Fruit fly (Drosophila melanogaster) whole organism, embryonic: Measurements from ENCODE around the gene Prx2.

Source experiments
- Bteb2 ChIP-seq: fragments of 200-800 bp; sonication (Bioruptor generic); optimal IDR thresholded peaks from 2 replicates; lab custom pipeline; 2016; ENCODE audit warnings: missing biosample characterization, missing genetic modification characterization
- CG10267 ChIP-seq: fragments of 200-800 bp; sonication (Bioruptor generic); optimal IDR thresholded peaks from 2 replicates; lab custom pipeline; 2018; ENCODE audit warnings: missing biosample characterization, mild to moderate bottlenecking, missing genetic modification characterization, moderate library complexity
- CG11085 ChIP-seq: fragments of 200-800 bp; sonication (Bioruptor generic); IDR thresholded peaks from 2 replicates; pipeline ENCODE4 v1.3.6; 2022; ENCODE audit warnings: missing biosample characterization, missing genetic modification characterization
- CG12236 ChIP-seq: fragments of 200-800 bp; sonication (Bioruptor generic); optimal IDR thresholded peaks from 2 replicates; lab custom pipeline; 2016; ENCODE audit warnings: missing biosample characterization, missing genetic modification characterization
- CG12659 ChIP-seq: fragments of 200-800 bp; sonication (Bioruptor generic); optimal IDR thresholded peaks from 3 replicates; lab custom pipeline; 2017; ENCODE audit warnings: mild to moderate bottlenecking, missing biosample characterization, missing genetic modification reagents, missing genetic modification characterization
- CG12769 ChIP-seq: fragments of 200-800 bp; sonication (Bioruptor generic); optimal IDR thresholded peaks from 2 replicates; lab custom pipeline; 2019; ENCODE audit warnings: missing biosample characterization, mild to moderate bottlenecking, missing genetic modification characterization, moderate library complexity
- CG14710 ChIP-seq: fragments of 200-800 bp; sonication (Bioruptor generic); optimal IDR thresholded peaks from 3 replicates; lab custom pipeline; 2019; ENCODE audit warnings: missing biosample characterization, mild to moderate bottlenecking, missing genetic modification characterization, moderate library complexity
- CG14965 ChIP-seq: fragments of 200-800 bp; sonication (Bioruptor generic); optimal IDR thresholded peaks from 2 replicates; lab custom pipeline; 2016; ENCODE audit warnings: missing biosample characterization, missing genetic modification characterization, borderline replicate concordance
- CG15514 ChIP-seq: fragments of 200-800 bp; sonication (Bioruptor generic); optimal IDR thresholded peaks from 3 replicates; lab custom pipeline; 2017; ENCODE audit warnings: missing biosample characterization, missing genetic modification characterization, mild to moderate bottlenecking, moderate library complexity, missing genetic modification reagents
- CG18011 ChIP-seq: fragments of 200-800 bp; sonication (Bioruptor generic); optimal IDR thresholded peaks from 2 replicates; lab custom pipeline; 2017; ENCODE audit warnings: missing biosample characterization, missing genetic modification characterization, mild to moderate bottlenecking, moderate library complexity, missing genotype
- CG2202 ChIP-seq: fragments of 200-800 bp; sonication (Bioruptor generic); optimal IDR thresholded peaks from 2 replicates; lab custom pipeline; 2018; ENCODE audit warnings: missing biosample characterization, mild to moderate bottlenecking, missing genetic modification characterization
- CG3065 ChIP-seq: fragments of 200-800 bp; sonication (Bioruptor generic); optimal IDR thresholded peaks from 2 replicates; lab custom pipeline; 2016; ENCODE audit warnings: missing biosample characterization, missing genetic modification characterization
- CG31224 ChIP-seq: fragments of 200-800 bp; sonication (Bioruptor generic); IDR thresholded peaks from 2 replicates; pipeline ENCODE4 v1.3.6; 2022; ENCODE audit warnings: missing biosample characterization, missing genetic modification characterization
- CG32772 ChIP-seq: fragments of 200-800 bp; sonication (Bioruptor generic); IDR thresholded peaks from 2 replicates; pipeline ENCODE4 v1.3.6; 2022; ENCODE audit warnings: missing biosample characterization, missing genetic modification characterization
- CG3281 ChIP-seq: fragments of 200-800 bp; sonication (Bioruptor generic); optimal IDR thresholded peaks from 3 replicates; lab custom pipeline; 2017; ENCODE audit warnings: missing biosample characterization, mild to moderate bottlenecking, missing genetic modification characterization
- CG34376 ChIP-seq: fragments of 200-800 bp; sonication (Bioruptor generic); optimal IDR thresholded peaks from 2 replicates; lab custom pipeline; 2018; ENCODE audit warnings: missing biosample characterization, mild to moderate bottlenecking, missing genetic modification characterization
- CG3726 ChIP-seq: fragments of 200-800 bp; sonication (Bioruptor generic); IDR thresholded peaks from 3 replicates; pipeline ENCODE4, ENCODE4 v1.3.6; 2022; ENCODE audit warnings: missing biosample characterization, missing genetic modification characterization
- CG4707 ChIP-seq: fragments of 200-800 bp; sonication (Bioruptor generic); optimal IDR thresholded peaks from 2 replicates; lab custom pipeline; 2018; ENCODE audit warnings: missing biosample characterization, mild to moderate bottlenecking, missing genetic modification characterization, moderate library complexity
- CG4820 ChIP-seq: fragments of 200-800 bp; sonication (Bioruptor generic); optimal IDR thresholded peaks from 3 replicates; lab custom pipeline; 2016; ENCODE audit warnings: missing biosample characterization, missing genetic modification characterization
- CG8944 ChIP-seq: fragments of 200-800 bp; sonication (Bioruptor generic); optimal IDR thresholded peaks from 3 replicates; lab custom pipeline; 2016; ENCODE audit warnings: missing biosample characterization, missing genetic modification characterization
- CHES-1-like ChIP-seq: fragments of 200-800 bp; sonication (Bioruptor generic); optimal IDR thresholded peaks from 2 replicates; lab custom pipeline; 2016; ENCODE audit warnings: missing biosample characterization, missing genetic modification characterization
- CrebB ChIP-seq: fragments of 200-800 bp; sonication (Bioruptor generic); optimal IDR thresholded peaks from 3 replicates; lab custom pipeline; 2018; ENCODE audit warnings: missing biosample characterization, mild to moderate bottlenecking, missing genetic modification characterization
- D19A ChIP-seq: fragments of 200-800 bp; optimal IDR thresholded peaks from 3 replicates; lab custom pipeline; 2019; ENCODE audit warnings: missing biosample characterization, mild to moderate bottlenecking, missing genetic modification characterization, moderate library complexity
- Ets65A ChIP-seq: fragments of 200-800 bp; sonication (Bioruptor generic); peaks from one replicate; lab custom pipeline; 2016; ENCODE audit warnings: missing biosample characterization, missing genetic modification characterization
- Fer3 ChIP-seq: fragments of 200-800 bp; sonication (Bioruptor generic); optimal IDR thresholded peaks from 2 replicates; lab custom pipeline; 2018; ENCODE audit warnings: missing biosample characterization, mild to moderate bottlenecking, missing genetic modification characterization, moderate library complexity
- HLH3B ChIP-seq: fragments of 200-800 bp; sonication (Bioruptor generic); IDR thresholded peaks from 2 replicates; pipeline ENCODE4 v1.3.6; 2022; ENCODE audit warnings: missing biosample characterization, missing genetic modification characterization
- Hr3 ChIP-seq: fragments of 200-800 bp; sonication (Bioruptor generic); optimal IDR thresholded peaks from 3 replicates; lab custom pipeline; 2016; ENCODE audit warnings: missing biosample characterization, missing genetic modification characterization
- Poxn ChIP-seq: fragments of 200-800 bp; sonication (Bioruptor generic); IDR thresholded peaks from 2 replicates; pipeline ENCODE4 v1.3.6; 2022; ENCODE audit warnings: missing biosample characterization, missing genetic modification characterization
- ara ChIP-seq: fragments of 200-800 bp; sonication (Bioruptor generic); IDR thresholded peaks from 2 replicates; pipeline ENCODE4 v1.3.6; 2022; ENCODE audit warnings: missing biosample characterization, missing genetic modification characterization
- bbx ChIP-seq: fragments of 200-800 bp; sonication (Bioruptor generic); IDR thresholded peaks from 2 replicates; pipeline ENCODE4 v1.3.6; 2022; ENCODE audit warnings: missing biosample characterization, missing genetic modification characterization; ENCODE audit not compliant: partially characterized antibody
- caup ChIP-seq: fragments of 200-800 bp; sonication (Bioruptor generic); optimal IDR thresholded peaks from 3 replicates; lab custom pipeline; 2017; ENCODE audit warnings: missing biosample characterization, mild to moderate bottlenecking, missing genetic modification characterization, moderate library complexity; ENCODE audit not compliant: severe bottlenecking
- crc ChIP-seq: fragments of 200-800 bp; sonication (Bioruptor generic); optimal IDR thresholded peaks from 2 replicates; lab custom pipeline; 2016; ENCODE audit warnings: missing biosample characterization, missing genetic modification characterization
- cwo ChIP-seq: fragments of 200-800 bp; sonication (Bioruptor generic); optimal IDR thresholded peaks from 3 replicates; lab custom pipeline; 2017; ENCODE audit warnings: missing biosample characterization, missing genetic modification characterization, mild to moderate bottlenecking, moderate library complexity, missing genetic modification reagents
- dm ChIP-seq: fragments of 200-800 bp; sonication (Bioruptor generic); optimal IDR thresholded peaks from 3 replicates; lab custom pipeline; 2016; ENCODE audit warnings: missing biosample characterization, missing genetic modification characterization
- eyg ChIP-seq: fragments of 200-800 bp; sonication (Bioruptor generic); optimal IDR thresholded peaks from 3 replicates; lab custom pipeline; 2016; ENCODE audit warnings: missing biosample characterization, missing genetic modification characterization
- fd3F ChIP-seq: fragments of 200-800 bp; sonication (Bioruptor generic); optimal IDR thresholded peaks from 2 replicates; lab custom pipeline; 2018; ENCODE audit warnings: missing biosample characterization, mild to moderate bottlenecking, missing genetic modification characterization, moderate library complexity
- hbn ChIP-seq: fragments of 200-800 bp; sonication (Bioruptor generic); IDR thresholded peaks from 2 replicates; pipeline ENCODE4 v1.3.6; 2022; ENCODE audit warnings: missing biosample characterization, missing genetic modification characterization; ENCODE audit not compliant: partially characterized antibody
- inv ChIP-seq: fragments of 200-800 bp; sonication (Bioruptor generic); IDR thresholded peaks from 2 replicates; pipeline ENCODE4 v1.3.6; 2022; ENCODE audit warnings: missing biosample characterization, missing genetic modification characterization; ENCODE audit not compliant: partially characterized antibody
- kah ChIP-seq: fragments of 200-800 bp; sonication (Bioruptor generic); optimal IDR thresholded peaks from 2 replicates; lab custom pipeline; 2018; ENCODE audit warnings: missing biosample characterization, mild to moderate bottlenecking, missing genetic modification characterization
- lov ChIP-seq, 2 experiments: fragments of 200-800 bp in 1 of 2; fragments of >200 bp in 1 of 2; sonication (Bioruptor generic) in 1 of 2; IDR thresholded peaks in 1 of 2; optimal IDR thresholded peaks in 1 of 2; 2 replicates in 1 of 2; 3 replicates in 1 of 2; pipeline versions ENCODE4 v1.3.6 to Lab custom; 2017 to 2022; ENCODE audit warnings: missing biosample characterization in 1 of 2, missing genetic modification characterization in 1 of 2
- maf-S ChIP-seq: fragments of 200-800 bp; sonication (Bioruptor generic); optimal IDR thresholded peaks from 2 replicates; lab custom pipeline; 2016; ENCODE audit warnings: missing biosample characterization, missing genetic modification characterization
- mirr ChIP-seq: fragments of 200-800 bp; sonication (Bioruptor generic); optimal IDR thresholded peaks from 3 replicates; lab custom pipeline; 2018; ENCODE audit warnings: missing biosample characterization, mild to moderate bottlenecking, missing genetic modification characterization
- mld ChIP-seq: fragments of 200-800 bp; sonication (Bioruptor generic); IDR thresholded peaks from 3 replicates; pipeline ENCODE4 v1.3.6; 2022; ENCODE audit warnings: missing biosample characterization, missing genetic modification characterization; ENCODE audit not compliant: partially characterized antibody
- odd ChIP-seq: fragments of 200-800 bp; sonication (Bioruptor generic); optimal IDR thresholded peaks from 2 replicates; lab custom pipeline; 2017; ENCODE audit warnings: missing biosample characterization, mild to moderate bottlenecking, missing genetic modification characterization
- peb ChIP-seq: fragments of 200-800 bp; sonication (Bioruptor generic); IDR thresholded peaks from 2 replicates; pipeline ENCODE4 v1.3.6; 2022; ENCODE audit warnings: missing biosample characterization, missing genetic modification characterization
- pho ChIP-seq: fragments of 200-800 bp; sonication (Bioruptor generic); optimal IDR thresholded peaks from 2 replicates; lab custom pipeline; 2016; ENCODE audit warnings: missing biosample characterization, missing genetic modification characterization
- pnt ChIP-seq: fragments of 200-800 bp; sonication (Bioruptor generic); optimal IDR thresholded peaks from 3 replicates; lab custom pipeline; 2016; ENCODE audit warnings: missing biosample characterization, missing genetic modification characterization
- ro ChIP-seq: fragments of 200-800 bp; sonication (Bioruptor generic); IDR thresholded peaks from 2 replicates; pipeline ENCODE4 v1.3.6; 2022; ENCODE audit warnings: missing biosample characterization, missing genetic modification characterization
- seq ChIP-seq: fragments of 200-800 bp; sonication (Bioruptor generic); IDR thresholded peaks from 2 replicates; pipeline ENCODE4 v1.3.6; 2022; ENCODE audit warnings: missing biosample characterization, missing genetic modification characterization
- slp2 ChIP-seq: fragments of 200-800 bp; sonication (Bioruptor generic); optimal IDR thresholded peaks from 2 replicates; lab custom pipeline; 2016; ENCODE audit warnings: missing biosample characterization, missing genetic modification characterization
- toy ChIP-seq: fragments of 200-800 bp; sonication (Bioruptor generic); IDR thresholded peaks from 2 replicates; pipeline ENCODE4 v1.3.6; 2022; ENCODE audit warnings: missing biosample characterization, missing genetic modification characterization

The Prx2 gene

dm6 chrX:13368149-13368548 is 38.5 kb downstream of the Prx2 start, which contains the start of gene dmrt11E (continued):
- TF ChIP-seq CHES-1-like (GFP tag; lab: Kevin White, UChicago) (no peak), CG2202 (tag; lab: Kevin White, UChicago) (peak; percentile 28), lov (optimal IDR thresholded peaks at IDR 0.05; lab: Kevin White, UChicago) (no peak), lov (GFP tag; IDR thresholded peaks at IDR 0.05; lab: Robert Waterston, UW) (peak; percentile 66; the same call in 1 of the 3 replicates), CG32772 (GFP tag; lab: Robert Waterston, UW) (peak; percentile 58; the same call in 1 of the 2 replicates), slp2 (GFP tag; lab: Kevin White, UChicago) (no peak), CG10267 (tag; lab: Kevin White, UChicago) (peak; percentile 71), crc (GFP tag; lab: Kevin White, UChicago) (no peak), CG4820 (GFP tag; lab: Kevin White, UChicago) (peak; percentile 59), Bteb2 (GFP tag; lab: Kevin White, UChicago) (no peak), CG12659 (peak; percentile 20), eyg (GFP tag; lab: Kevin White, UChicago) (no peak), CG18011 (no peak), odd (GFP tag; lab: Kevin White, UChicago) (peak; percentile 21), bbx (GFP tag; lab: Robert Waterston, UW) (no peak), CG14965 (GFP tag; lab: Kevin White, UChicago) (no peak), CG3726 (GFP tag; lab: Robert Waterston, UW) (no peak), seq (no peak), CG31224 (no peak), caup (GFP tag; lab: Kevin White, UChicago) (no peak), CG11085 (no peak), Ets65A (GFP tag; lab: Kevin White, UChicago) (no peak), CG15514 (GFP tag; lab: Kevin White, UChicago) (no peak), mirr (GFP tag; lab: Kevin White, UChicago) (no peak), CG3065 (GFP tag; lab: Kevin White, UChicago) (no peak), CG4707 (GFP tag; lab: Kevin White, UChicago) (peak; percentile 35), kah (peak; percentile 40), CG12236 (GFP tag; lab: Kevin White, UChicago) (no peak), peb (no peak), CG12769 (no peak), ro (GFP tag; lab: Robert Waterston, UW) (no peak), dm (GFP tag; lab: Kevin White, UChicago) (no peak), hbn (GFP tag; lab: Robert Waterston, UW) (no peak), toy (no peak), Hr3 (GFP tag; lab: Kevin White, UChicago) (peak; percentile 56), CG8944 (GFP tag; lab: Kevin White, UChicago) (no peak), CG14710 (tag; lab: Kevin White, UChicago) (peak; percentile 75), pnt (no peak), cwo (GFP tag; lab: Kevin White, UChicago) (no peak), fd3F (GFP tag; lab: Kevin White, UChicago) (no peak), Fer3 (tag; lab: Kevin White, UChicago) (peak; percentile 36), Poxn (GFP tag; lab: Robert Waterston, UW) (no peak), pho (GFP tag; lab: Kevin White, UChicago) (no peak), ara (GFP tag; lab: Robert Waterston, UW) (peak; percentile 88), CG3281 (GFP tag; lab: Kevin White, UChicago) (no peak), CG34376 (GFP tag; lab: Kevin White, UChicago) (no peak), inv (GFP tag; lab: Robert Waterston, UW) (no peak), mld (GFP tag; lab: Robert Waterston, UW) (no peak), CrebB (no peak), HLH3B (GFP tag; lab: Robert Waterston, UW) (peak; percentile 48; the same call in 1 of the 2 replicates), maf-S (no peak), D19A (tag; lab: Kevin White, UChicago) (peak; percentile 77)
